Fruit fly (Drosophila melanogaster) whole organism, embryonic: ENCODE data around the gene Tbc1d22.

ENCODE experiments used
- Abd-B ChIP-seq: fragments of 200-800 bp; sonication (Bioruptor generic); optimal IDR thresholded peaks from 2 replicates; lab custom pipeline; 2018; ENCODE audit warnings: missing biosample characterization, mild to moderate bottlenecking, missing genetic modification characterization, moderate library complexity
- Aef1 ChIP-seq: fragments of 200-800 bp; sonication (Bioruptor generic); IDR thresholded peaks from 3 replicates; pipeline ENCODE4 v1.3.6; 2022; ENCODE audit warnings: missing biosample characterization, missing genetic modification characterization
- Asciz ChIP-seq: fragments of 200-800 bp; sonication (Bioruptor generic); optimal IDR thresholded peaks from 2 replicates; lab custom pipeline; 2017; ENCODE audit warnings: missing biosample characterization, mild to moderate bottlenecking, missing genetic modification characterization, missing genetic modification reagents
- BtbVII ChIP-seq: fragments of 200-800 bp; sonication (Bioruptor generic); optimal IDR thresholded peaks from 3 replicates; lab custom pipeline; 2017; ENCODE audit warnings: missing biosample characterization, mild to moderate bottlenecking, missing genetic modification characterization
- CG1024 ChIP-seq: fragments of 200-800 bp; sonication (Bioruptor generic); IDR thresholded peaks from 2 replicates; pipeline ENCODE4 v1.3.6; 2022; ENCODE audit warnings: missing biosample characterization, missing genetic modification characterization
- CG11723 ChIP-seq: fragments of 200-800 bp; sonication (Bioruptor generic); optimal IDR thresholded peaks from 2 replicates; lab custom pipeline; 2017; ENCODE audit warnings: missing biosample characterization, mild to moderate bottlenecking, missing genetic modification characterization
- CG1233 ChIP-seq: fragments of 200-800 bp; sonication (Bioruptor generic); optimal IDR thresholded peaks from 4 replicates; lab custom pipeline; 2018; ENCODE audit warnings: missing biosample characterization, mild to moderate bottlenecking, missing genetic modification characterization
- CG12744 ChIP-seq: fragments of 200-800 bp; sonication (Bioruptor generic); optimal IDR thresholded peaks from 2 replicates; lab custom pipeline; 2016; ENCODE audit warnings: missing biosample characterization, missing genetic modification characterization
- CG12942 ChIP-seq: fragments of 200-800 bp; sonication (Bioruptor generic); optimal IDR thresholded peaks from 3 replicates; lab custom pipeline; 2016; ENCODE audit warnings: missing biosample characterization, missing genetic modification characterization
- CG14050 ChIP-seq: fragments of 200-800 bp; sonication (Bioruptor generic); IDR thresholded peaks from 3 replicates; pipeline ENCODE4 v1.3.6; 2022; ENCODE audit warnings: missing biosample characterization, missing genetic modification characterization
- CG14965 ChIP-seq: fragments of 200-800 bp; sonication (Bioruptor generic); optimal IDR thresholded peaks from 2 replicates; lab custom pipeline; 2016; ENCODE audit warnings: missing biosample characterization, missing genetic modification characterization, borderline replicate concordance
- CG2129 ChIP-seq: fragments of 200-800 bp; sonication (Bioruptor generic); IDR thresholded peaks from 2 replicates; pipeline ENCODE4 v1.3.6; 2022; ENCODE audit warnings: missing biosample characterization, missing genetic modification characterization; ENCODE audit not compliant: partially characterized antibody
- CG2199 ChIP-seq: fragments of 200-800 bp; sonication (Bioruptor generic); IDR thresholded peaks from 3 replicates; pipeline ENCODE4 v1.3.6; 2022; ENCODE audit warnings: missing biosample characterization, missing genetic modification characterization
- CG4328 ChIP-seq: fragments of 200-800 bp; sonication (Bioruptor generic); optimal IDR thresholded peaks from 3 replicates; lab custom pipeline; 2017; ENCODE audit warnings: missing biosample characterization, missing genetic modification reagents, missing genetic modification characterization
- CG4360 ChIP-seq: fragments of 200-800 bp; sonication (Bioruptor generic); IDR thresholded peaks from 2 replicates; pipeline ENCODE4 v1.3.6; 2022; ENCODE audit warnings: missing biosample characterization, missing genetic modification characterization
- CG4617 ChIP-seq: fragments of 200-800 bp; sonication (Bioruptor generic); optimal IDR thresholded peaks from 3 replicates; lab custom pipeline; 2016; ENCODE audit warnings: missing biosample characterization, missing genetic modification characterization, borderline replicate concordance
- CG4854 ChIP-seq: fragments of 200-800 bp; sonication (Bioruptor generic); optimal IDR thresholded peaks from 2 replicates; lab custom pipeline; 2016; ENCODE audit warnings: missing biosample characterization, missing genetic modification characterization, inconsistent platforms
- CG6175 ChIP-seq: fragments of 200-800 bp; sonication (Bioruptor generic); IDR thresholded peaks from 3 replicates; pipeline ENCODE4 v1.3.6; 2022; ENCODE audit warnings: missing biosample characterization, missing genetic modification characterization
- CG6689 ChIP-seq: fragments of 200-800 bp; sonication (Bioruptor generic); IDR thresholded peaks from 2 replicates; pipeline ENCODE4 v1.3.6; 2022; ENCODE audit warnings: missing biosample characterization, missing genetic modification characterization
- CG7357 ChIP-seq: fragments of 200-800 bp; sonication (Bioruptor generic); IDR thresholded peaks from 3 replicates; pipeline ENCODE4 v1.3.6; 2022; ENCODE audit warnings: missing biosample characterization, missing genetic modification characterization
- CG7556 ChIP-seq: fragments of 200-800 bp; sonication (Bioruptor generic); optimal IDR thresholded peaks from 2 replicates; lab custom pipeline; 2017; ENCODE audit warnings: missing biosample characterization, mild to moderate bottlenecking, missing genetic modification characterization
- CG8388 ChIP-seq: fragments of 200-800 bp; sonication (Bioruptor generic); optimal IDR thresholded peaks from 2 replicates; lab custom pipeline; 2019; ENCODE audit warnings: missing biosample characterization, mild to moderate bottlenecking, missing genetic modification characterization, moderate library complexity
- Chrac-16 ChIP-seq: fragments of 200-800 bp; sonication (Bioruptor generic); optimal IDR thresholded peaks from 3 replicates; lab custom pipeline; 2016; ENCODE audit warnings: missing biosample characterization, missing genetic modification characterization
- D19A ChIP-seq: fragments of 200-800 bp; optimal IDR thresholded peaks from 3 replicates; lab custom pipeline; 2019; ENCODE audit warnings: missing biosample characterization, mild to moderate bottlenecking, missing genetic modification characterization, moderate library complexity
- Dek ChIP-seq: fragments of 200-800 bp; sonication (Bioruptor generic); optimal IDR thresholded peaks from 3 replicates; lab custom pipeline; 2019; ENCODE audit warnings: missing biosample characterization, mild to moderate bottlenecking, missing genetic modification characterization, moderate library complexity
- Elba2 ChIP-seq: fragments of 200-800 bp; sonication (Bioruptor generic); optimal IDR thresholded peaks from 3 replicates; lab custom pipeline; 2016; ENCODE audit warnings: missing biosample characterization, missing genetic modification characterization
- Fer3 ChIP-seq: fragments of 200-800 bp; sonication (Bioruptor generic); optimal IDR thresholded peaks from 2 replicates; lab custom pipeline; 2018; ENCODE audit warnings: missing biosample characterization, mild to moderate bottlenecking, missing genetic modification characterization, moderate library complexity
- Gsc ChIP-seq: fragments of 200-800 bp; sonication (Bioruptor generic); IDR thresholded peaks from 2 replicates; pipeline ENCODE4 v1.3.6; 2022; ENCODE audit warnings: missing biosample characterization, missing genetic modification characterization
- NfI ChIP-seq: fragments of 200-800 bp; sonication (Bioruptor generic); optimal IDR thresholded peaks from 3 replicates; lab custom pipeline; 2018; ENCODE audit warnings: missing biosample characterization, mild to moderate bottlenecking, missing genetic modification characterization, moderate library complexity
- Pdp1 ChIP-seq, 2 experiments: fragments of 200-800 bp; sonication (Bioruptor generic); optimal IDR thresholded peaks; 3 replicates each; lab custom pipeline; 2016; ENCODE audit warnings: missing biosample characterization in 2 of 2, missing genetic modification characterization in 2 of 2, mild to moderate bottlenecking in 1 of 2, moderate library complexity in 1 of 2
- Ssrp ChIP-seq: fragments of 200-800 bp; sonication (Bioruptor generic); optimal IDR thresholded peaks from 2 replicates; lab custom pipeline; 2018; ENCODE audit warnings: missing biosample characterization, mild to moderate bottlenecking, missing genetic modification characterization, moderate library complexity
- Trl ChIP-seq, 3 experiments: fragments of >200 bp in 2 of 3; fragments of 200-800 bp in 1 of 3; sonication (Bioruptor generic) in 1 of 3; optimal IDR thresholded peaks; 2 replicates in 1 of 3; 3 replicates in 2 of 3; lab custom pipeline; 2016 to 2017; ENCODE audit warnings: missing biosample characterization in 1 of 3, missing genetic modification characterization in 1 of 3
- dimm ChIP-seq: fragments of 200-800 bp; sonication (Bioruptor generic); IDR thresholded peaks from 2 replicates; pipeline ENCODE4 v1.3.6; 2022; ENCODE audit warnings: missing biosample characterization, missing genetic modification characterization
- exex ChIP-seq: fragments of 200-800 bp; sonication (Bioruptor generic); optimal IDR thresholded peaks from 4 replicates; lab custom pipeline; 2018; ENCODE audit warnings: missing biosample characterization, mild to moderate bottlenecking, missing genetic modification characterization, moderate library complexity
- hbn ChIP-seq: fragments of 200-800 bp; sonication (Bioruptor generic); IDR thresholded peaks from 2 replicates; pipeline ENCODE4 v1.3.6; 2022; ENCODE audit warnings: missing biosample characterization, missing genetic modification characterization; ENCODE audit not compliant: partially characterized antibody
- insv ChIP-seq, 2 experiments: fragments of 200-800 bp; sonication (Bioruptor generic); optimal IDR thresholded peaks; 3 replicates each; lab custom pipeline; 2016 to 2018; ENCODE audit warnings: missing biosample characterization in 2 of 2, missing genetic modification characterization in 2 of 2
- ken ChIP-seq: fragments of 200-800 bp; sonication (Bioruptor generic); IDR thresholded peaks from 3 replicates; pipeline ENCODE4 v1.3.6; 2022; ENCODE audit warnings: missing biosample characterization, missing genetic modification characterization
- lbe ChIP-seq: fragments of 200-800 bp; sonication (Bioruptor generic); optimal IDR thresholded peaks from 2 replicates; lab custom pipeline; 2016; ENCODE audit warnings: missing biosample characterization, mild to moderate bottlenecking, missing genetic modification characterization
- nerfin-1 ChIP-seq: fragments of 200-800 bp; sonication (Bioruptor generic); optimal IDR thresholded peaks from 3 replicates; lab custom pipeline; 2019; ENCODE audit warnings: missing biosample characterization, mild to moderate bottlenecking, missing genetic modification characterization, moderate library complexity
- pan ChIP-seq, 4 experiments: fragments of >200 bp in 3 of 4; fragments of 200-800 bp in 1 of 4; sonication (Bioruptor generic) in 1 of 4; optimal IDR thresholded peaks in 3 of 4; IDR thresholded peaks in 1 of 4; 2 replicates each; pipeline versions ENCODE4 v1.3.6 to Lab custom; 2017 to 2022; ENCODE audit warnings: missing biosample characterization in 2 of 4, missing genetic modification characterization in 2 of 4, mixed read lengths in 1 of 4
- ranshi ChIP-seq: fragments of 200-800 bp; sonication (Bioruptor generic); IDR thresholded peaks from 2 replicates; pipeline ENCODE4 v1.3.6; 2022; ENCODE audit warnings: missing biosample characterization, missing genetic modification characterization
- sens ChIP-seq: fragments of 200-800 bp; sonication (Bioruptor generic); peaks from one replicate; lab custom pipeline; 2016; ENCODE audit warnings: missing biosample characterization, missing genetic modification characterization
- sug ChIP-seq: fragments of 200-800 bp; optimal IDR thresholded peaks from 2 replicates; lab custom pipeline; 2019; ENCODE audit warnings: missing biosample characterization, mild to moderate bottlenecking, missing genetic modification characterization, moderate library complexity
- vnd ChIP-seq: fragments of 200-800 bp; sonication (Bioruptor generic); IDR thresholded peaks from 3 replicates; pipeline ENCODE4 v1.3.6; 2022; ENCODE audit warnings: missing biosample characterization, missing genetic modification characterization; ENCODE audit not compliant: partially characterized antibody

The Tbc1d22 gene

DNA sequence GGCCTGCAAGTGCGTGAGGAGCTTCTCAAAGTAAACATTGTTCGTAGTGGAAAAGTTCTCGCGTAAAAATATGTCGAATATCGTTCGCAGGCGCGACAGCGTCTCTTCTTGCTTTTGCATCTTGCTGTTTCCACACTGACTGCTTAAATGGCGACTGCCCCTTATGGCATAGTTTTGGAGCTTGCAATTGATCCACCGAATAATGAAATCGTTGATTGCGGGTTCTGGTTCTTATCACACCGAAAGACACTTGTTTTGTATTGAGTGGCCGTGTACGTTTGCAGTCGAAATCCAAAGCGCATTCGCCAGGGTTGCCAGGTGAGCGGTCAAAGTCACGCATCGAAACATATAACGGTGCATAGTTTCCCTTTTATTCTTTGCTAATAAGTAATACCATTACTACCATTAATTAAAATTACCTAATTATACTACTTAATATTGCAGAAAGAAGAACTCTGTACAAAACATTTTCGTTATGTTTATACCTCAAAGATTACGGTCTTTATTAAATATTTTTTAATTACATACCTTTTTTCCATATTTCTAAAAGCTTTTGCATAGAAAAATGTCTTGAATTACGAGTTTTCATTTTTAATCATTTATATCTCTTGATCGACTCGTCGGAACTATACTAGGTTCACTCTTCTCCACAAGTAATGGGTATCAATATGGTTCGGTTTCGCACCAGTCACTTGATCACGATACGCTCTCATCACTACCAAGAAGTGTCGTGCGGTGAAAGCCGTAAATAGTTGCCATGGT is at the start of gene Tbc1d22, which contains the start of gene CG7044 (continued):
- TF ChIP-seq hbn (GFP tag; lab: Robert Waterston, UW), result 0 out of 2 replicates have a peak, but pooled peaks have one; percentile 13
- peak; percentile 60 for TF ChIP-seq Dek
- TF ChIP-seq CG7357, result 0 out of 3 replicates have a peak, but pooled peaks have one; percentile 16
- TF ChIP-seq ranshi (GFP tag; lab: Robert Waterston, UW), result peak; percentile 3; the same call in 1 of the 2 replicates
- TF ChIP-seq CG8388, result peak; percentile 10
- no peak for TF ChIP-seq Gsc (GFP tag; lab: Robert Waterston, UW)
- TF ChIP-seq CG1024, result no peak
- TF ChIP-seq CG4854, result no peak
- TF ChIP-seq NfI, result peak; percentile 32
- TF ChIP-seq Asciz (GFP tag; lab: Kevin White, UChicago), result no peak
- peak; percentile 56 for TF ChIP-seq CG12942
- peak; percentile 50; the same call in 1 of the 2 replicates for TF ChIP-seq CG6689
- no peak for TF ChIP-seq nerfin-1
- peak; percentile 54 for TF ChIP-seq Chrac-16 (GFP tag; lab: Kevin White, UChicago)
- peak in 1 of 2 experiments; percentile 19 for TF ChIP-seq pan (optimal IDR thresholded peaks at IDR 0.05; lab: Kevin White, UChicago)
- TF ChIP-seq pan (GFP tag; optimal IDR thresholded peaks at IDR 0.05 in 1 of 2, IDR thresholded peaks at IDR 0.05 in 1 of 2), result peak in 1 of 2 experiments; percentile 33
- TF ChIP-seq Aef1, result 0 out of 3 replicates have a peak, but pooled peaks have one; percentile 23
- TF ChIP-seq Abd-B, result peak; percentile 71
- peak; percentile 19 for TF ChIP-seq CG4617 (GFP tag; lab: Kevin White, UChicago)
- TF ChIP-seq insv (GFP tag; optimal IDR thresholded peaks at IDR 0.05; lab: Kevin White, UChicago), result no peak

DNA sequence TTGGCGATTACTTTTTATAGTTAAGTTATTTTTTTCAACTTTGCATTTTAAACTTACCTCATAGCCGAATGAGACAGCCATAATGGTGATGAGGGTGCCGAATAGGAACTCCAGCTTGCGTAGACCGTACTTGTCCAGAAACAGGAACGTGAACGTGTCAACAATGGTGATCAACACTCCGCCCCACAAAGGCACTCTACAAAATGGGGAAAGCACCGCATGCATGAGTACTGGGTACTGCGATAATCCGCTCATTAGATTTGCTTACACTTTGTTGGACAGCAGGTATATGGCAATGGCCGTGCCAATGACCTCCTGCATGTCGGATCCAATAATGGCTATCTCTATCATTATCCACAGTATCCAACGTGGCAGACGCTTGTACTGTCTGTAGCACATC is 44.5 kb upstream of the Tbc1d22 start:
- TF ChIP-seq CG4328 (GFP tag; lab: Kevin White, UChicago) (no peak), vnd (GFP tag; lab: Robert Waterston, UW) (no peak), Ssrp (tag; lab: Kevin White, UChicago) (no peak), ken (GFP tag; lab: Robert Waterston, UW) (no peak), CG14965 (no peak)

DNA sequence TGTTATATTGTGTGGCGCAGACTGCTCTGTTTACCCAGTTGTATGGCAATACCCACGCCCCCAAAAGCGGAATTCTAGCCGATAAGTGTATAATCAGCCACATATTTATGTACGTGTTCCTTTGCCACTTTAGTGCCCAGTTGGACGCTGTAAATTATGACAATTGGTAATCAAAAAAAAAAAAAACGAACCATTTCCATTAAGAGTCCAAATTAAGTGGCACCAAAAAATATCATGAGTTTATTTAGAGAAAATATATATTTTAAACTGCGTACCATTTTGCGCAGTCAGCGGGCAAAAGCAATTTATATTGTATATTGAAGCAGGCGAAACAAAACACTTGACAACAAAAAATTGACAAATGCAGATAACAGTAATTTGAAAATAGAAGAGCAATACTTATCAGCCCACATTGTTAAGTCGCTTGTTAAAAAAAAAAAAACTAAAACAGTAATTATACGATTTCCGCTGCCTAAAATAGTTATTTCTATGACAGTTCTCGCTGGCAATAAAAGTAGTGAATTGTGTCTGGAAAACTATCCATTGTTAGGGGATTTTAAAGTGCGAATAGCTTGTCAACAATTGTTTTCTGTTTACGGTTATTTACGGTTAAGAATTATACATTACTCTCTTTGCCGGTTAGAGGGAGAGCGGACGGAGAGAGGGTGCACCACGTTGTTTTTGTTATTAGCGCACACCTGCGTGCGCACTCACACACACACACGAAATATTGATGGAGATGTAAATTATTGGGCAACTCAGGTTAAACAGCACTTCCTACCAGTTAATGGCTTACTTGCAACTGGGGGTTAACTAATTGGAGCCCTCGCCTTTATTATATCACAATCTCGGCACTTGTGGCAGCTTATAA is 42.3 kb upstream of the Tbc1d22 start:
- peak; percentile 1 for TF ChIP-seq CG1233 (GFP tag; lab: Kevin White, UChicago)
- TF ChIP-seq CG14050 (GFP tag; lab: Robert Waterston, UW), result no peak
- TF ChIP-seq exex, result peak; percentile 73
- peak; percentile 23 for TF ChIP-seq BtbVII (GFP tag; lab: Kevin White, UChicago)
- TF ChIP-seq CG6175 (GFP tag; lab: Robert Waterston, UW), result no peak
- TF ChIP-seq lbe (GFP tag; lab: Kevin White, UChicago), result peak; percentile 41
- peak; percentile 74 for TF ChIP-seq CG4360 (GFP tag; lab: Robert Waterston, UW)
- peak; percentile 72 to 80 for TF ChIP-seq Trl (optimal IDR thresholded peaks at IDR 0.05; lab: Kevin White, UChicago)
- TF ChIP-seq Trl (GFP tag; optimal IDR thresholded peaks at IDR 0.05; lab: Kevin White, UChicago), result no peak
- no peak for TF ChIP-seq CG12744
- TF ChIP-seq dimm (GFP tag; lab: Robert Waterston, UW), result no peak
- TF ChIP-seq sens (GFP tag; lab: Kevin White, UChicago), result peak; percentile 61
- TF ChIP-seq CG2129, result no peak
- TF ChIP-seq CG2199 (GFP tag; lab: Robert Waterston, UW), result peak; percentile 88; the same call in 2 of the 3 replicates
- no peak for TF ChIP-seq CG11723
- TF ChIP-seq CG7556 (GFP tag; lab: Kevin White, UChicago), result no peak
- TF ChIP-seq sug (tag; lab: Kevin White, UChicago), result peak; percentile 6
- TF ChIP-seq Elba2 (GFP tag; lab: Kevin White, UChicago), result peak; percentile 62
- TF ChIP-seq Fer3 (tag; lab: Kevin White, UChicago), result no peak
- TF ChIP-seq D19A (tag; lab: Kevin White, UChicago), result peak; percentile 42
- peak in 1 of 2 experiments; percentile 56 for TF ChIP-seq Pdp1 (GFP tag; optimal IDR thresholded peaks at IDR 0.05; lab: Kevin White, UChicago)
